Fruit fly (Drosophila melanogaster): Measurements from ENCODE around the gene Mst57Dc.

Mst57Dc gene

dm6 chr3R:25829598-25829997, at the start of gene Mst57Dc:
Gene Mst57Dc (minus strand): TSS chr3R:25829698.
- no peak for TF ChIP-seq jim (GFP tag; optimal IDR thresholded peaks at IDR 0.05)
- TF ChIP-seq Vsx2 (GFP tag; optimal IDR thresholded peaks at IDR 0.05; ENCODE audit: partially characterized antibody), result no peak
- no peak for TF ChIP-seq Hr78 (GFP tag; optimal IDR thresholded peaks at IDR 0.05)
- no peak for TF ChIP-seq Hnf4 (GFP tag; optimal IDR thresholded peaks at IDR 0.05)
- TF ChIP-seq Dfd (GFP tag; optimal IDR thresholded peaks at IDR 0.05), result no peak
- no peak for TF ChIP-seq foxo (GFP tag; optimal IDR thresholded peaks at IDR 0.05)
- TF ChIP-seq dl (GFP tag; optimal IDR thresholded peaks at IDR 0.05; ENCODE audit: insufficient read depth in 1 of 2, partially characterized antibody in 2 of 2), result no peak
- TF ChIP-seq Abd-B (GFP tag; optimal IDR thresholded peaks at IDR 0.05), result no peak
- no peak for TF ChIP-seq N (GFP tag; optimal IDR thresholded peaks at IDR 0.05)
- TF ChIP-seq sv (GFP tag; optimal IDR thresholded peaks at IDR 0.05), result no peak
- no peak for TF ChIP-seq lola (GFP tag; optimal IDR thresholded peaks at IDR 0.05)
- no peak for TF ChIP-seq psq (GFP tag; optimal IDR thresholded peaks at IDR 0.05)
- TF ChIP-seq ey (GFP tag; optimal IDR thresholded peaks at IDR 0.05), result no peak
- TF ChIP-seq brk (GFP tag; optimal IDR thresholded peaks at IDR 0.05), result no peak
- TF ChIP-seq CG9705 (GFP tag; optimal IDR thresholded peaks at IDR 0.05), result no peak
- no peak for TF ChIP-seq Hr83 (GFP tag; optimal IDR thresholded peaks at IDR 0.05; ENCODE audit: poor library complexity, severe bottlenecking)
- TF ChIP-seq Myc (optimal IDR thresholded peaks at IDR 0.05), result no peak
- TF ChIP-seq Sp1 (GFP tag; optimal IDR thresholded peaks at IDR 0.05), result no peak

dm6 chr3R:25877064-25877463, 47.6 kb upstream of the Mst57Dc start:
- TF ChIP-seq psq (GFP tag; optimal IDR thresholded peaks at IDR 0.05) (no peak), pan (optimal IDR thresholded peaks at IDR 0.05) (no peak), Hnf4 (GFP tag; optimal IDR thresholded peaks at IDR 0.05) (no peak), dl (GFP tag; optimal IDR thresholded peaks at IDR 0.05; ENCODE audit: insufficient read depth in 1 of 2, partially characterized antibody in 2 of 2) (no peak), lola (GFP tag; optimal IDR thresholded peaks at IDR 0.05) (no peak), OdsH (GFP tag; optimal IDR thresholded peaks at IDR 0.05) (no peak), rgr (GFP tag; optimal IDR thresholded peaks at IDR 0.05) (no peak), foxo (GFP tag; optimal IDR thresholded peaks at IDR 0.05) (no peak), jim (GFP tag; optimal IDR thresholded peaks at IDR 0.05) (no peak), brk (GFP tag; optimal IDR thresholded peaks at IDR 0.05) (no peak), sv (GFP tag; optimal IDR thresholded peaks at IDR 0.05) (no peak)

dm6 chr3R:25876639-25877038, 47.1 kb upstream of the Mst57Dc start:
- TF ChIP-seq Mio (GFP tag; optimal IDR thresholded peaks at IDR 0.05) (no peak), rgr (GFP tag; optimal IDR thresholded peaks at IDR 0.05) (no peak), Vsx2 (GFP tag; optimal IDR thresholded peaks at IDR 0.05; ENCODE audit: partially characterized antibody) (no peak), Hr83 (GFP tag; optimal IDR thresholded peaks at IDR 0.05; ENCODE audit: poor library complexity, severe bottlenecking) (no peak), h (GFP tag; optimal IDR thresholded peaks at IDR 0.05) (no peak), HLH106 (tag; optimal IDR thresholded peaks at IDR 0.05) (no peak), pan (optimal IDR thresholded peaks at IDR 0.05) (no peak)

DNA sequence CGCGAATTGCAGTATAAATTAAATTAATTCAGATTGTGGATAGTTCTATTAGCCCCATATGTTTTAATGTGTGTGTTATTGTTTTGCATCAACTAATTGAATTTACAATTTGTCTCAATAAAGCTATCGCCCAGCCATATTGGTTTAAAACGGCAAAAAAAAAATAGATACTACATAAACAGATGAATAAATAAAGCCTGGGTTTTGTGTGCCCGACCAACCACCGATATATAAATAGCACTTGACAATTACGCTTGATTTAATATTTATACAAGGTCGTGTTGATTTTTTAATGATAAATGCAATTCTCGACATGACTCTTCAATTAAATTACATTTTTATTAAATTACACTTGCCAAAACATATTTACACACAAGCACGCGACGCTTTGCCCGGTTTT, 40.9 kb upstream of the Mst57Dc start:
- TF ChIP-seq Hr83 (GFP tag; optimal IDR thresholded peaks at IDR 0.05; ENCODE audit: poor library complexity, severe bottlenecking) (peak; percentile 15), Mio (GFP tag; optimal IDR thresholded peaks at IDR 0.05) (no peak), Rel (GFP tag; optimal IDR thresholded peaks at IDR 0.05) (no peak), Rel (tag; optimal IDR thresholded peaks at IDR 0.05) (no peak), psq (GFP tag; optimal IDR thresholded peaks at IDR 0.05) (no peak)

DNA sequence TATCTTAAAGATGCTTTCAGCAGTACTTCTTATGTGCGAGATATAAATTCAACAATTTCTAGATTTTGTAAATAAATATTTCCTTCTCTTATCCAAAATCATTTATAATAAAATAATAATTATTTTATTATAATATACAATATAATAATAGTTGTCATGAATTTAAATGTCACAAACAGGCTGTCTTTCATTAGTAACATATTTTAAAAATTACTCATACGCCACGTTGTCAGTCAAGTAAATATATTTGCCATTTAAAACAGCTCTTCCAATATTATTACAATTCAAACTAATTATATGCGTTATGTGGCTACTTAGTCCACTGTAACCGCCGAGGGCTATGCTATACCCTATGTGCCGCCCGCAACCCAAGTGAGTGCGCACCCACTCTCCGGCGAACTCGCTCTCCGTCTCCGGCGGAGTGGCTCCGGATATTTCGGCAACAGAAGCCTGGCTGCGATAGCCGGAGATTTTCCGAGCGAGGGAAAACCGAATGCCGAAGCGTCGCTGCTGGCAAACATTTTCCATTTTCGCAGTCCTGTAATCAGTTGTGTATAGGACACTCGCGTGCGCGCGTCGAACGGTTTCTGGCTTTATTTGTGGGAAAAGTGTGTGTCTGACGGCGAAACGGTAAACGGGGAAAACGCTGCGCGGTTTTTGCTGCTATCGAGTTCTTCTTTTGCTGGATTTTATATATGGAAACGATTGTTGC, 26.3 kb upstream of the Mst57Dc start, which contains the start of gene CG5890:
Gene CG5890, plus strand, starts transcription at position 561 of the 712 bp plus-strand sequence.
- TF ChIP-seq br (GFP tag; optimal IDR thresholded peaks at IDR 0.05), result no peak
- TF ChIP-seq rgr (GFP tag; optimal IDR thresholded peaks at IDR 0.05), result no peak
- TF ChIP-seq N (GFP tag; optimal IDR thresholded peaks at IDR 0.05), result no peak
- TF ChIP-seq HLH106 (tag; optimal IDR thresholded peaks at IDR 0.05), result no peak
- no peak for TF ChIP-seq sv (GFP tag; optimal IDR thresholded peaks at IDR 0.05)
- no peak for TF ChIP-seq h (GFP tag; optimal IDR thresholded peaks at IDR 0.05)
- TF ChIP-seq Sp1 (GFP tag; optimal IDR thresholded peaks at IDR 0.05), result no peak
- no peak for TF ChIP-seq usp (GFP tag; optimal IDR thresholded peaks at IDR 0.05)
- TF ChIP-seq Vsx2 (GFP tag; optimal IDR thresholded peaks at IDR 0.05; ENCODE audit: partially characterized antibody), result no peak
- TF ChIP-seq Mio (GFP tag; optimal IDR thresholded peaks at IDR 0.05), result no peak
- no peak for TF ChIP-seq ey (GFP tag; optimal IDR thresholded peaks at IDR 0.05)
- TF ChIP-seq Dif (GFP tag; optimal IDR thresholded peaks at IDR 0.05; ENCODE audit: partially characterized antibody), result no peak
- TF ChIP-seq CG32264 (GFP tag; optimal IDR thresholded peaks at IDR 0.05), result no peak
- no peak for TF ChIP-seq brk (GFP tag; optimal IDR thresholded peaks at IDR 0.05)
- TF ChIP-seq Rel (GFP tag; optimal IDR thresholded peaks at IDR 0.05), result no peak
- TF ChIP-seq Rel (tag; optimal IDR thresholded peaks at IDR 0.05), result no peak

Data from whole organism, wandering third instar larva.